Worm (Caenorhabditis elegans): ENCODE results near the gene srx-14.

srx-14 gene

ce11 chrIV:1065569-1065968 is 48.0 kb downstream of the srx-14 start:
- TF ChIP-seq unc-86 (tag; optimal IDR thresholded peaks at IDR 0.05) (no peak), mec-3 (tag; optimal IDR thresholded peaks at IDR 0.05; ENCODE audit: borderline replicate concordance) (no peak), pros-1 (tag; optimal IDR thresholded peaks at IDR 0.05) (no peak), ceh-19 (GFP tag; optimal IDR thresholded peaks at IDR 0.05) (no peak), pha-2 (tag; optimal IDR thresholded peaks at IDR 0.05) (no peak)

- no peak for TF ChIP-seq odd-2 (tag; optimal IDR thresholded peaks at IDR 0.05)
- TF ChIP-seq fax-1 (tag; optimal IDR thresholded peaks at IDR 0.05), result no peak
- no peak for TF ChIP-seq mec-3 (tag; optimal IDR thresholded peaks at IDR 0.05; ENCODE audit: borderline replicate concordance)
- TF ChIP-seq pha-4 (tag; optimal IDR thresholded peaks at IDR 0.05), result no peak
- no peak for TF ChIP-seq ztf-16 (tag; optimal IDR thresholded peaks at IDR 0.05)
- TF ChIP-seq unc-3 (GFP tag; conservative IDR thresholded peaks at IDR 0.05), result no peak
- no peak for TF ChIP-seq unc-3 (tag; optimal IDR thresholded peaks at IDR 0.05)
- TF ChIP-seq hlh-15 (tag; optimal IDR thresholded peaks at IDR 0.05), result no peak
- no peak for TF ChIP-seq syd-9 (tag; optimal IDR thresholded peaks at IDR 0.05)
- TF ChIP-seq ahr-1 (tag; optimal IDR thresholded peaks at IDR 0.05), result no peak
- TF ChIP-seq sox-4 (tag; optimal IDR thresholded peaks at IDR 0.05), result no peak
- no peak for TF ChIP-seq ceh-30 (tag; optimal IDR thresholded peaks at IDR 0.05)
- TF ChIP-seq nhr-11 (tag; optimal IDR thresholded peaks at IDR 0.05), result no peak
- no peak for TF ChIP-seq lim-6 (tag; optimal IDR thresholded peaks at IDR 0.05)
These were observed 49.2 kb downstream of the srx-14 start for ce11 chrIV:1064289-1064848.

ce11 chrIV:1063058-1063457 is 50.5 kb downstream of the srx-14 start:
- TF ChIP-seq npax-4 (tag; optimal IDR thresholded peaks at IDR 0.05) (no peak), sox-4 (tag; optimal IDR thresholded peaks at IDR 0.05) (no peak), hlh-30 (tag; optimal IDR thresholded peaks at IDR 0.05; ENCODE audit: insufficient read depth) (no peak)

Data from whole organism, late embryonic.